Worm (Caenorhabditis elegans): ENCODE data around the gene F59B2.15.

F59B2.15 gene

DNA sequence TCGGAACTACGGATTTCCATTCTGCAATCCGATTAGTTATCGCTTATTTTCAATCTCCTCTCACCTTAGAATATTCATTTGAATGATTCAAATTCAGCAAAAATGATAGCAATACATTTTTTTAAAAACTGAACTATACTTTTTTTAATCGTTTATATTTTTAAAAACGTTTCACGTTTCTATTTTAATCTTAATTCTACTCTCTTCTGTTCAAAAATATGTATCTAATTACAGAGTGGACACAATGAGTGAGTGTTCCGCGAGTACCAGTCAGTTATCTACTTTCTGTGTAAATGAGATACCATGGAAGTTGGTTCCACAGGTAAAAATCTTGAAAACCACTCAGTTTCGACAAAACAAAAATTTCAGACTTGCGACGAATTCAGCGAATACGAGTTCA is at the start of gene F59B2.15, which contains the start of gene zif-1:
F59B2.15 (minus strand) TSS at position 101 of the 400 bp plus-strand sequence.
zif-1 (plus strand) TSS at position 235 of the 400 bp plus-strand sequence.
- TF ChIP-seq nfya-2 (GFP tag; IDR thresholded peaks at IDR 0.05), result no peak
- no peak for TF ChIP-seq nfyb-1 (GFP tag; IDR thresholded peaks at IDR 0.05)
- TF ChIP-seq attf-5 (GFP tag; optimal IDR thresholded peaks at IDR 0.05), result no peak
- TF ChIP-seq lin-26 (GFP tag; IDR thresholded peaks at IDR 0.05), result no peak
- TF ChIP-seq lin-35 (GFP tag; optimal IDR thresholded peaks at IDR 0.05), result no peak
- no peak for TF ChIP-seq zfh-2 (GFP tag; conservative IDR thresholded peaks at IDR 0.05)
- no peak for TF ChIP-seq pha-4 (tag; optimal IDR thresholded peaks at IDR 0.05)
- no peak for TF ChIP-seq mxl-1 (tag; optimal IDR thresholded peaks at IDR 0.05)
- no peak for TF ChIP-seq dpff-1 (tag; optimal IDR thresholded peaks at IDR 0.05)
- TF ChIP-seq chd-7 (tag; optimal IDR thresholded peaks at IDR 0.05), result no peak
- no peak for TF ChIP-seq B0336.3 (GFP tag; IDR thresholded peaks at IDR 0.05)
- TF ChIP-seq ekl-4 (GFP tag; IDR thresholded peaks at IDR 0.05), result no peak
- no peak for TF ChIP-seq egl-44 (GFP tag; IDR thresholded peaks at IDR 0.05)
- TF ChIP-seq nhr-27 (tag; optimal IDR thresholded peaks at IDR 0.05), result no peak
- TF ChIP-seq Y79H2A.3 (GFP tag; conservative IDR thresholded peaks at IDR 0.05), result no peak
- TF ChIP-seq B0019.2 (GFP tag; conservative IDR thresholded peaks at IDR 0.05), result no peak
- TF ChIP-seq lin-40 (tag; optimal IDR thresholded peaks at IDR 0.05), result no peak

DNA sequence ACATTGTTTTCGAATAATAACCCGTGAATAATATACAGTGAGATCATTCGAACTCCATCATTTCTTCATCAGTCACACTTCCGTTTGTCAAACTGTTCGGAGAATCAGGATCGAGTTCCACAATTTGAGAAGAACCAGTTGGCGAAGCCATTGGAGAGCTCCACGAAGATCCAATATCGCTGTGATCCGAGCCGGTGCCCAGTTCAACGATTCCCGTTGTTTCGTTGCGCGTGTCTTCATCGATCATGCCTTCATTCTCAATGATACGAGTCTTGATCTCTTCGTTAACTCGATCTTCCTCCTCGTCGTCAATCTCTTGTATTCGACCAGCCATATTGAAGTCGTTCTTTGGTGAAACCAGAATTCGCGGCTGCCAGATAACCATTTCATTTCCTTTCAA is 49.3 kb upstream of the F59B2.15 start:
- TF ChIP-seq attf-3 (GFP tag; conservative IDR thresholded peaks at IDR 0.05) (no peak), ama-1 (optimal IDR thresholded peaks at IDR 0.05) (peak; percentile 35), ama-1 (GFP tag; optimal IDR thresholded peaks at IDR 0.05) (no peak), lin-26 (GFP tag; IDR thresholded peaks at IDR 0.05) (no peak), mes-4 (tag; optimal IDR thresholded peaks at IDR 0.05) (peak; percentile 3), zfh-2 (GFP tag; conservative IDR thresholded peaks at IDR 0.05) (peak; percentile 50; the same call in 1 of the 2 replicates), cebp-2 (GFP tag; IDR thresholded peaks at IDR 0.05) (no peak)

- TF ChIP-seq mel-28 (tag; optimal IDR thresholded peaks at IDR 0.05; ENCODE audit: borderline replicate concordance) (peak; percentile 72), unc-62 (GFP tag; optimal IDR thresholded peaks at IDR 0.05) (peak; percentile 61), ztf-18 (tag; optimal IDR thresholded peaks at IDR 0.05) (peak; percentile 53), lin-35 (GFP tag; optimal IDR thresholded peaks at IDR 0.05) (peak in 1 of 3 experiments; percentile 15), madf-6 (GFP tag; IDR thresholded peaks at IDR 0.05) (peak; percentile 43; the same call in 1 of the 2 replicates), sptf-2 (GFP tag; optimal IDR thresholded peaks at IDR 0.05) (peak; percentile 8), B0261.1 (tag; optimal IDR thresholded peaks at IDR 0.05) (peak; percentile 33), mcd-1 (GFP tag; IDR thresholded peaks at IDR 0.05) (peak; percentile 40; the same call in 1 of the 2 replicates), pbrm-1 (GFP tag; IDR thresholded peaks at IDR 0.05) (peak; percentile 63; the same call in 1 of the 2 replicates), T26A5.8 (tag; optimal IDR thresholded peaks at IDR 0.05) (peak; percentile 3), ceh-91 (GFP tag; IDR thresholded peaks at IDR 0.05) (no peak), ceh-79 (tag; optimal IDR thresholded peaks at IDR 0.05) (no peak), lir-1 (GFP tag; conservative IDR thresholded peaks at IDR 0.05) (peak; percentile 44), rpc-1 (optimal IDR thresholded peaks at IDR 0.05) (no peak), rpc-1 (tag; optimal IDR thresholded peaks at IDR 0.05) (no peak), C06A6.2 (GFP tag; conservative IDR thresholded peaks at IDR 0.05) (peak; percentile 41; the same call in 1 of the 2 replicates), nfya-1 (tag; optimal IDR thresholded peaks at IDR 0.05; ENCODE audit: borderline replicate concordance, insufficient read depth) (no peak), nhr-80 (tag; optimal IDR thresholded peaks at IDR 0.05) (peak; percentile 84), ceh-27 (GFP tag; optimal IDR thresholded peaks at IDR 0.05) (peak; percentile 76), ztf-3 (GFP tag; optimal IDR thresholded peaks at IDR 0.05) (no peak), ceh-40 (GFP tag; IDR thresholded peaks at IDR 0.05) (peak; percentile 42; the same call in 1 of the 2 replicates), madf-10 (tag; optimal IDR thresholded peaks at IDR 0.05) (peak; percentile 70), akir-1 (GFP tag; optimal IDR thresholded peaks at IDR 0.05) (peak; percentile 20), madf-3 (GFP tag; IDR thresholded peaks at IDR 0.05) (peak; percentile 45; the same call in 1 of the 2 replicates), dox-1 (GFP tag; IDR thresholded peaks at IDR 0.05) (peak; percentile 76), gei-17 (GFP tag; optimal IDR thresholded peaks at IDR 0.05) (peak; percentile 48), hmg-1.2 (GFP tag; IDR thresholded peaks at IDR 0.05) (peak; percentile 54), nhr-27 (tag; optimal IDR thresholded peaks at IDR 0.05) (no peak)
Measured at ce11 chrIII:9051119-9051597, 48.7 kb upstream of the F59B2.15 start.

Measured in whole organism, young adult.